Worm (Caenorhabditis elegans): ENCODE measurements around the gene ZC132.11.

- TF ChIP-seq dao-5 (tag; optimal IDR thresholded peaks at IDR 0.05) = no peak
- TF ChIP-seq W03F9.2 (tag; optimal IDR thresholded peaks at IDR 0.05) = no peak
- no peak for TF ChIP-seq him-1 (tag; optimal IDR thresholded peaks at IDR 0.05)
Measured at ce11 chrV:4330820-4331219, 32.3 kb upstream of the ZC132.11 start.

All from whole organism, L4/young adult.